Fruit fly (Drosophila melanogaster) Kc167 (cell line): ENCODE data around the gene Ir10a.

ENCODE experiments used
- Myc ChIP-seq: fragments of >200 bp; optimal IDR thresholded peaks from 2 replicates; lab custom pipeline; 2017; ENCODE audit warnings: missing external identifiers
- Sin3A ChIP-seq: fragments of >200 bp; optimal IDR thresholded peaks from 2 replicates; lab custom pipeline; 2018; ENCODE audit warnings: missing external identifiers
- h ChIP-seq: fragments of >200 bp; optimal IDR thresholded peaks from 3 replicates; lab custom pipeline; 2018; ENCODE audit warnings: missing external identifiers
- psq ChIP-seq: fragments of >200 bp; optimal IDR thresholded peaks from 2 replicates; lab custom pipeline; 2017; ENCODE audit warnings: missing external identifiers
- ttk ChIP-seq: sonication (Bioruptor generic); optimal IDR thresholded peaks from 2 replicates; lab custom pipeline; 2017; ENCODE audit warnings: missing external identifiers

- TF ChIP-seq Myc (lab: Kevin White, UChicago) (no peak), psq (lab: Kevin White, UChicago) (no peak), h (lab: Kevin White, UChicago) (no peak), Sin3A (lab: Kevin White, UChicago) (no peak), ttk (lab: Kevin White, UChicago) (no peak)
These were observed 26.0 kb downstream of the Ir10a start for dm6 chrX:11284993-11285392.
